Worm (Caenorhabditis elegans) whole organism, midembryonic: Measurements from ENCODE around the gene Y50D4B.6.

Experiments used
- T22C8.4 ChIP-seq: fragments of 200-800 bp; sonication (Bioruptor generic); IDR thresholded peaks from 2 replicates; pipeline ENCODE4 v1.3.6; 2022; ENCODE audit warnings: missing genetic modification characterization, missing compliant biosample characterization
- cog-1 ChIP-seq: sonication (generic microtip); optimal IDR thresholded peaks from 2 replicates; lab custom pipeline; 2016; ENCODE audit warnings: missing genetic modification characterization, missing compliant biosample characterization
- flt-1 ChIP-seq: fragments of 200-800 bp; sonication (Bioruptor generic); IDR thresholded peaks from 2 replicates; pipeline ENCODE4 v1.3.6; 2022; ENCODE audit warnings: missing genetic modification characterization, missing compliant biosample characterization
- klf-2 ChIP-seq: fragments of 200-800 bp; sonication (Bioruptor generic); conservative IDR thresholded peaks from 2 replicates; pipeline ENCODE4 v1.3.6; 2022; ENCODE audit warnings: missing genetic modification reagents, missing genetic modification characterization, missing compliant biosample characterization
- med-1 ChIP-seq: sonication (generic microtip); optimal IDR thresholded peaks from 2 replicates; lab custom pipeline; 2017; ENCODE audit warnings: missing genetic modification characterization, mild to moderate bottlenecking, missing compliant biosample characterization, antibody characterized with exemption, missing genetic modification reagents; ENCODE audit not compliant: insufficient read depth
- ref-1 ChIP-seq: fragments of 200-800 bp; sonication (Bioruptor generic); conservative IDR thresholded peaks from 2 replicates; pipeline ENCODE4 v1.3.6; 2022; ENCODE audit warnings: missing genetic modification reagents, missing genetic modification characterization, missing compliant biosample characterization
- tab-1 ChIP-seq: fragments of 200-800 bp; sonication (Bioruptor generic); IDR thresholded peaks from 2 replicates; pipeline ENCODE4 v1.3.6; 2022; ENCODE audit warnings: missing genetic modification characterization, missing compliant biosample characterization
- ztf-23 ChIP-seq: fragments of 200-800 bp; sonication (Bioruptor generic); IDR thresholded peaks from 2 replicates; pipeline ENCODE4 v1.3.6; 2022; ENCODE audit warnings: missing genetic modification reagents, missing genetic modification characterization, missing compliant biosample characterization
- ztf-29 ChIP-seq: fragments of 200-800 bp; sonication (Bioruptor generic); IDR thresholded peaks from 2 replicates; pipeline ENCODE4 v1.3.6; 2022; ENCODE audit warnings: missing genetic modification reagents, missing genetic modification characterization, missing compliant biosample characterization

ce11 chrV:1100280-1100679 lies 16.2 kb downstream of the Y50D4B.6 start, which contains the start of gene Y50D4B.2:
- TF ChIP-seq klf-2 (GFP tag; lab: Robert Waterston, UW) (no peak), ztf-23 (no peak), tab-1 (GFP tag; lab: Robert Waterston, UW) (no peak), ztf-29 (GFP tag; lab: Robert Waterston, UW) (no peak), flt-1 (GFP tag; lab: Robert Waterston, UW) (no peak), ref-1 (GFP tag; lab: Robert Waterston, UW) (no peak), T22C8.4 (GFP tag; lab: Robert Waterston, UW) (no peak), med-1 (GFP tag; lab: Kevin White, UChicago) (no peak), cog-1 (tag; lab: Kevin White, UChicago) (no peak)
